Fruit fly (Drosophila melanogaster): Measurements from ENCODE around the gene CG1236.
A peak's percentile ranks its signal among the peaks of the same experiment; 100 is the strongest.

CG1236 gene

dm6 chr3R:5705469-5706067, 31.0 kb upstream of the CG1236 start (continued):
- TF ChIP-seq Meics (GFP tag; optimal IDR thresholded peaks at IDR 0.05), result peak; percentile 68
- no peak for TF ChIP-seq gsb (GFP tag; IDR thresholded peaks at IDR 0.05)
- no peak for TF ChIP-seq CG3726 (GFP tag; IDR thresholded peaks at IDR 0.05)
- TF ChIP-seq lilli (GFP tag; optimal IDR thresholded peaks at IDR 0.05), result peak; percentile 57
- TF ChIP-seq Side (GFP tag; optimal IDR thresholded peaks at IDR 0.05), result peak; percentile 44
- peak; percentile 40 for TF ChIP-seq CG18476 (GFP tag; optimal IDR thresholded peaks at IDR 0.05)
- peak; percentile 47; the same call in 1 of the 2 replicates for TF ChIP-seq esg (GFP tag; conservative IDR thresholded peaks at IDR 0.05)
- no peak for TF ChIP-seq B-H1 (GFP tag; IDR thresholded peaks at IDR 0.05)
- TF ChIP-seq Nf-YB (GFP tag; optimal IDR thresholded peaks at IDR 0.05), result peak; percentile 53
- TF ChIP-seq sd (tag; optimal IDR thresholded peaks at IDR 0.05), result peak; percentile 47
- no peak for TF ChIP-seq gce (GFP tag; IDR thresholded peaks at IDR 0.05)
- TF ChIP-seq CG15479 (GFP tag; optimal IDR thresholded peaks at IDR 0.05), result no peak
- peak; percentile 30; the same call in 2 of the 3 replicates for TF ChIP-seq croc (GFP tag; conservative IDR thresholded peaks at IDR 0.05)
- TF ChIP-seq CG2120 (GFP tag; optimal IDR thresholded peaks at IDR 0.05), result no peak
- TF ChIP-seq Mrtf (GFP tag; IDR thresholded peaks at IDR 0.05), result peak; percentile 23; the same call in 1 of the 3 replicates
- peak; percentile 58 for TF ChIP-seq NfI (GFP tag; optimal IDR thresholded peaks at IDR 0.05)
- TF ChIP-seq mam (GFP tag; optimal IDR thresholded peaks at IDR 0.05), result peak; percentile 36
- TF ChIP-seq Ptx1 (GFP tag; IDR thresholded peaks at IDR 0.05), result peak; percentile 47; the same call in 1 of the 2 replicates
- no peak for TF ChIP-seq gfzf (GFP tag; optimal IDR thresholded peaks at IDR 0.05)
- TF ChIP-seq az2 (GFP tag; optimal IDR thresholded peaks at IDR 0.05), result peak; percentile 58
- TF ChIP-seq HmgZ (tag; optimal IDR thresholded peaks at IDR 0.05), result peak; percentile 24
- TF ChIP-seq Ada2b (GFP tag; IDR thresholded peaks at IDR 0.05), result 0 out of 2 replicates have a peak, but pooled peaks have one; percentile 9
- TF ChIP-seq CG13424 (tag; optimal IDR thresholded peaks at IDR 0.05), result peak; percentile 82
- peak; percentile 53 for TF ChIP-seq vvl (GFP tag; IDR thresholded peaks at IDR 0.05)
- TF ChIP-seq HmgD (GFP tag; optimal IDR thresholded peaks at IDR 0.05), result no peak
- TF ChIP-seq Ssrp (tag; optimal IDR thresholded peaks at IDR 0.05), result peak; percentile 63
- no peak for TF ChIP-seq nerfin-2 (GFP tag; IDR thresholded peaks at IDR 0.05; ENCODE audit: partially characterized antibody)
- no peak for TF ChIP-seq sima (GFP tag; optimal IDR thresholded peaks at IDR 0.05)
- peak; percentile 69 for TF ChIP-seq CG30403 (GFP tag; optimal IDR thresholded peaks at IDR 0.05)
- TF ChIP-seq CG1603 (tag; optimal IDR thresholded peaks at IDR 0.05), result no peak
- TF ChIP-seq CG8388 (GFP tag; optimal IDR thresholded peaks at IDR 0.05), result peak; percentile 67
- peak; percentile 84 for TF ChIP-seq nmo (GFP tag; optimal IDR thresholded peaks at IDR 0.05)
- peak; percentile 30; the same call in 1 of the 2 replicates for TF ChIP-seq Nf-YA (GFP tag; IDR thresholded peaks at IDR 0.05)
- TF ChIP-seq CG8765 (GFP tag; IDR thresholded peaks at IDR 0.05), result peak; percentile 49; the same call in 1 of the 2 replicates
- TF ChIP-seq PHDP (tag; optimal IDR thresholded peaks at IDR 0.05), result peak; percentile 79
- TF ChIP-seq CG8359 (GFP tag; optimal IDR thresholded peaks at IDR 0.05; ENCODE audit: borderline replicate concordance), result no peak
- peak; percentile 37 for TF ChIP-seq CG15696 (tag; optimal IDR thresholded peaks at IDR 0.05)
- TF ChIP-seq pb (GFP tag; optimal IDR thresholded peaks at IDR 0.05), result no peak
- no peak for TF ChIP-seq prd (optimal IDR thresholded peaks at IDR 0.05)
- peak; percentile 69 for TF ChIP-seq prd (GFP tag; IDR thresholded peaks at IDR 0.05)
- TF ChIP-seq CG6654 (GFP tag; optimal IDR thresholded peaks at IDR 0.05), result peak; percentile 15
- peak; percentile 22 for TF ChIP-seq CG16815 (GFP tag; optimal IDR thresholded peaks at IDR 0.05)
- TF ChIP-seq HLH54F (GFP tag; optimal IDR thresholded peaks at IDR 0.05), result peak; percentile 8
- TF ChIP-seq gt (GFP tag; IDR thresholded peaks at IDR 0.05), result peak; percentile 38; the same call in 1 of the 2 replicates
- TF ChIP-seq fd64A (GFP tag; optimal IDR thresholded peaks at IDR 0.05), result peak; percentile 55
- peak; percentile 90 for TF ChIP-seq Ets65A (GFP tag)
- peak; percentile 58; the same call in 2 of the 3 replicates for TF ChIP-seq ci (GFP tag; IDR thresholded peaks at IDR 0.05)
- 0 out of 2 replicates have a peak, but pooled peaks have one; percentile 10 for TF ChIP-seq CG14014 (GFP tag; IDR thresholded peaks at IDR 0.05)
- TF ChIP-seq grau (tag; optimal IDR thresholded peaks at IDR 0.05), result peak; percentile 82
- TF ChIP-seq sisA (GFP tag; IDR thresholded peaks at IDR 0.05), result peak; percentile 39; the same call in 1 of the 2 replicates

Data from whole organism, embryonic.